Worm (Caenorhabditis elegans): ENCODE results near the gene mtl-2.

The mtl-2 gene

DNA sequence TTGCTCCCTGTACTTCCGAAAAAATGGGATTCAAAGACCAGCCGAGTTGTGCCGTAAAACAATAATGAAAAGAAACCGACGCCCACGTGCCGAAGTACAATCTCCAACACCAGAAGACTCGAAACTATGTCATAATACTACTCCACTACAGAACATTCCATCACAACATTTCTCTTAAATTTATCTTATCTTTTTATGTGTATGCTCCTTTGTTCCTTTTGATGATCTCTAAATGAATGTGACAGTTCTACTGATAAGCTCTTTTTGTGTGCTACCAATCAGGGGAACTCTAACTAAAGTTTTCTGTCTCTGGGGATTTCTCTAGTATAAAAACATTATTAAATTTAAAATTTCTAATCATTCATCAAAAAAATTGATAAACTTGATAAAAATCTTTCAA is 31.6 kb downstream of the mtl-2 start:
- TF ChIP-seq ceh-79 (tag; optimal IDR thresholded peaks at IDR 0.05) (peak; percentile 12), dpff-1 (tag; optimal IDR thresholded peaks at IDR 0.05) (no peak), hmg-1.2 (GFP tag; IDR thresholded peaks at IDR 0.05) (peak; percentile 13; the same call in 1 of the 2 replicates), hlh-26 (GFP tag; conservative IDR thresholded peaks at IDR 0.05) (no peak), nhr-27 (tag; optimal IDR thresholded peaks at IDR 0.05) (no peak), ekl-4 (GFP tag; IDR thresholded peaks at IDR 0.05) (no peak), nhr-80 (tag; optimal IDR thresholded peaks at IDR 0.05) (peak; percentile 67), F10E7.11 (tag; optimal IDR thresholded peaks at IDR 0.05) (no peak), pbrm-1 (GFP tag; IDR thresholded peaks at IDR 0.05) (no peak; the same call in 1 of the 2 replicates), ztf-26 (tag; optimal IDR thresholded peaks at IDR 0.05) (no peak), egrh-3 (GFP tag; IDR thresholded peaks at IDR 0.05) (no peak), madf-6 (GFP tag; IDR thresholded peaks at IDR 0.05) (peak; percentile 52), ceh-100 (GFP tag; IDR thresholded peaks at IDR 0.05) (no peak), tlf-1 (GFP tag; optimal IDR thresholded peaks at IDR 0.05) (no peak), K11D2.4 (GFP tag; IDR thresholded peaks at IDR 0.05) (no peak), F57C9.4 (tag; optimal IDR thresholded peaks at IDR 0.05) (no peak), fkh-3 (tag; optimal IDR thresholded peaks at IDR 0.05) (no peak), ztf-3 (GFP tag; optimal IDR thresholded peaks at IDR 0.05) (no peak), ceh-27 (GFP tag; optimal IDR thresholded peaks at IDR 0.05) (no peak), aptf-2 (GFP tag; conservative IDR thresholded peaks at IDR 0.05) (no peak), lin-35 (GFP tag; optimal IDR thresholded peaks at IDR 0.05) (no peak), akir-1 (GFP tag; optimal IDR thresholded peaks at IDR 0.05) (no peak), egl-44 (GFP tag; IDR thresholded peaks at IDR 0.05) (no peak), bed-1 (GFP tag; IDR thresholded peaks at IDR 0.05) (no peak), gei-17 (GFP tag; optimal IDR thresholded peaks at IDR 0.05) (no peak), somi-1 (GFP tag; optimal IDR thresholded peaks at IDR 0.05) (no peak), madf-3 (GFP tag; IDR thresholded peaks at IDR 0.05) (no peak), ama-1 (optimal IDR thresholded peaks at IDR 0.05) (no peak), ama-1 (GFP tag; optimal IDR thresholded peaks at IDR 0.05) (peak in 1 of 2 experiments; percentile 24), ccch-3 (GFP tag; optimal IDR thresholded peaks at IDR 0.05) (no peak), B0035.1 (tag; optimal IDR thresholded peaks at IDR 0.05) (no peak), Y67H2A.10 (GFP tag; conservative IDR thresholded peaks at IDR 0.05) (no peak), Y56A3A.18 (GFP tag; IDR thresholded peaks at IDR 0.05) (0 out of 2 replicates have a peak, but pooled peaks have one; percentile 48), nhr-90 (tag; optimal IDR thresholded peaks at IDR 0.05) (no peak), nfyb-1 (GFP tag; IDR thresholded peaks at IDR 0.05) (0 out of 2 replicates have a peak, but pooled peaks have one; percentile 17), snpc-4 (GFP tag; optimal IDR thresholded peaks at IDR 0.05) (no peak), snpc-4 (tag; optimal IDR thresholded peaks at IDR 0.05) (peak in 1 of 4 experiments; percentile 3), Y53G8AR.9 (GFP tag; conservative IDR thresholded peaks at IDR 0.05) (no peak; the same call in 1 of the 2 replicates), lsl-1 (GFP tag; optimal IDR thresholded peaks at IDR 0.05) (no peak), ztf-25 (GFP tag; IDR thresholded peaks at IDR 0.05) (no peak), F39B2.1 (GFP tag; IDR thresholded peaks at IDR 0.05) (no peak), B0336.3 (GFP tag; IDR thresholded peaks at IDR 0.05) (no peak), zfh-2 (GFP tag; conservative IDR thresholded peaks at IDR 0.05) (no peak)

Measured in whole organism, young adult.